Worm (Caenorhabditis elegans) whole organism, mixed stage, embryonic: Measurements from ENCODE around the gene R10E9.3.

Experiments
- M03D4.4 ChIP-seq: sonication (generic microtip); optimal IDR thresholded peaks from 2 replicates; lab custom pipeline; 2017; ENCODE audit warnings: mild to moderate bottlenecking, missing genetic modification characterization, missing compliant biosample characterization
- drap-1 ChIP-seq: fragments of 200-800 bp; sonication (Bioruptor generic); optimal IDR thresholded peaks from 3 replicates; lab custom pipeline; 2018; ENCODE audit warnings: mild to moderate bottlenecking, missing genetic modification characterization, missing compliant biosample characterization
- elt-3 ChIP-seq: fragments of 150-350 bp; optimal IDR thresholded peaks from 2 replicates; lab custom pipeline; 2014; ENCODE audit warnings: missing biosample characterization, missing genetic modification characterization
- ham-2 ChIP-seq: fragments of 200-800 bp; sonication (Bioruptor generic); optimal IDR thresholded peaks from 2 replicates; lab custom pipeline; 2018; ENCODE audit warnings: mild to moderate bottlenecking, missing genetic modification characterization, missing compliant biosample characterization
- lsy-2 ChIP-seq: fragments of 150-350 bp; optimal IDR thresholded peaks from 2 replicates; lab custom pipeline; 2014; ENCODE audit warnings: missing biosample characterization, missing genetic modification characterization
- mab-5 ChIP-seq: fragments of 150-350 bp; optimal IDR thresholded peaks from 2 replicates; lab custom pipeline; 2014; ENCODE audit warnings: missing biosample characterization, missing genetic modification characterization
- mep-1 ChIP-seq: fragments of 150-350 bp; optimal IDR thresholded peaks from 2 replicates; lab custom pipeline; 2017; ENCODE audit warnings: missing biosample characterization, missing genetic modification reagents, missing genetic modification characterization, inconsistent platforms
- nhr-12 ChIP-seq: fragments of 150-350 bp; optimal IDR thresholded peaks from 2 replicates; lab custom pipeline; 2014; ENCODE audit warnings: missing biosample characterization, missing genetic modification characterization
- nhr-28 ChIP-seq: fragments of 150-350 bp; optimal IDR thresholded peaks from 2 replicates; lab custom pipeline; 2014; ENCODE audit warnings: missing biosample characterization, missing genetic modification characterization
- pha-4 ChIP-seq: fragments of 150-350 bp; optimal IDR thresholded peaks from 2 replicates; lab custom pipeline; 2018; ENCODE audit warnings: missing biosample characterization, missing genetic modification reagents, missing genetic modification characterization
- sptf-1 ChIP-seq: sonication (generic microtip); optimal IDR thresholded peaks from 2 replicates; lab custom pipeline; 2017; ENCODE audit warnings: mild to moderate bottlenecking, missing genetic modification characterization, moderate library complexity, missing compliant biosample characterization
- ztf-11 ChIP-seq: fragments of 150-350 bp; optimal IDR thresholded peaks from 2 replicates; lab custom pipeline; 2014; ENCODE audit warnings: missing biosample characterization, missing genetic modification characterization

- no peak for TF ChIP-seq nhr-12 (tag; lab: Kevin White, UChicago)
- no peak for TF ChIP-seq sptf-1 (tag; lab: Kevin White, UChicago)
- no peak for TF ChIP-seq lsy-2 (tag; lab: Kevin White, UChicago)
- no peak for TF ChIP-seq ztf-11 (tag; lab: Kevin White, UChicago)
- no peak for TF ChIP-seq ham-2
- TF ChIP-seq mab-5 (tag; lab: Kevin White, UChicago), result no peak
- no peak for TF ChIP-seq pha-4 (tag; lab: Kevin White, UChicago)
- no peak for TF ChIP-seq nhr-28 (tag; lab: Kevin White, UChicago)
- TF ChIP-seq M03D4.4 (tag; lab: Kevin White, UChicago), result no peak
- no peak for TF ChIP-seq drap-1
- TF ChIP-seq elt-3 (tag; lab: Kevin White, UChicago), result no peak
- no peak for TF ChIP-seq mep-1
Observed at ce11 chrIII:3986368-3986767, 26.3 kb downstream of the R10E9.3 start, which contains the start of gene Y1A5A.1.
